Worm (Caenorhabditis elegans): Measurements from ENCODE around the gene F28A10.8.
"Not testable (repeated sequence)": the region's sequence is repeated elsewhere in the genome, so short reads cannot be mapped to it uniquely, and the experiment has no call there.

F28A10.8 gene

ce11 chrII:822730-823129, 15.6 kb downstream of the F28A10.8 start, which contains the start of gene msrp-4:
Gene msrp-4, minus strand, starts transcription at chrII:822830.
- TF ChIP-seq egl-27 (tag; optimal IDR thresholded peaks at IDR 0.05); unc-62 (GFP tag; optimal IDR thresholded peaks at IDR 0.05); aly-2 (tag; optimal IDR thresholded peaks at IDR 0.05): not testable (repeated sequence)

- TF ChIP-seq mdl-1 (tag; optimal IDR thresholded peaks at IDR 0.05), result no peak
- no peak for TF ChIP-seq nhr-6 (tag; optimal IDR thresholded peaks at IDR 0.05)
- no peak for TF ChIP-seq ztf-11 (tag; optimal IDR thresholded peaks at IDR 0.05)
- no peak for TF ChIP-seq sma-9 (GFP tag; optimal IDR thresholded peaks at IDR 0.05)
- TF ChIP-seq sma-9 (tag; optimal IDR thresholded peaks at IDR 0.05), result no peak
- TF ChIP-seq blmp-1 (tag; optimal IDR thresholded peaks at IDR 0.05; ENCODE audit: insufficient read depth), result no peak
- TF ChIP-seq ztf-1 (GFP tag; conservative IDR thresholded peaks at IDR 0.05), result no peak
- TF ChIP-seq ceh-82 (tag; optimal IDR thresholded peaks at IDR 0.05), result no peak
Measured at ce11 chrII:821514-821913, 16.8 kb downstream of the F28A10.8 start, which contains the start of gene F46F5.8. Gene F46F5.8, minus strand, starts transcription at chrII:821614.

- TF ChIP-seq zag-1 (tag; optimal IDR thresholded peaks at IDR 0.05), result no peak
- no peak for TF ChIP-seq R02D3.7 (tag; optimal IDR thresholded peaks at IDR 0.05)
- TF ChIP-seq sem-4 (tag; optimal IDR thresholded peaks at IDR 0.05), result no peak
Measured at ce11 chrII:820519-820918, 17.8 kb downstream of the F28A10.8 start, which contains the start of gene F46F5.7. Gene F46F5.7, minus strand, starts transcription at chrII:820619.

ce11 chrII:814737-815136, 23.6 kb downstream of the F28A10.8 start, which contains the start of gene msrp-3:
Gene msrp-3, minus strand, starts transcription at chrII:814837.
- TF ChIP-seq unc-55 (GFP tag; optimal IDR thresholded peaks at IDR 0.05), result no peak
- TF ChIP-seq ztf-11 (tag; optimal IDR thresholded peaks at IDR 0.05), result no peak
- TF ChIP-seq nhr-12 (tag; optimal IDR thresholded peaks at IDR 0.05), result no peak
- TF ChIP-seq skn-1 (tag; optimal IDR thresholded peaks at IDR 0.05), result no peak
- TF ChIP-seq nhr-237 (tag; optimal IDR thresholded peaks at IDR 0.05), result no peak
- TF ChIP-seq nhr-6 (tag; optimal IDR thresholded peaks at IDR 0.05), result no peak

ce11 chrII:812917-813316, 25.4 kb downstream of the F28A10.8 start, which contains the start of gene F46F5.5:
Gene F46F5.5, minus strand, starts transcription at chrII:813017.
- TF ChIP-seq C34F6.9 (tag; optimal IDR thresholded peaks at IDR 0.05) (no peak), ztf-1 (GFP tag; conservative IDR thresholded peaks at IDR 0.05) (no peak), nhr-12 (tag; optimal IDR thresholded peaks at IDR 0.05) (no peak), ceh-82 (tag; optimal IDR thresholded peaks at IDR 0.05) (no peak), egl-27 (tag; optimal IDR thresholded peaks at IDR 0.05) (no peak), zag-1 (tag; optimal IDR thresholded peaks at IDR 0.05) (no peak), sem-4 (tag; optimal IDR thresholded peaks at IDR 0.05) (no peak), nhr-237 (tag; optimal IDR thresholded peaks at IDR 0.05) (no peak), ztf-4 (tag; optimal IDR thresholded peaks at IDR 0.05) (no peak), ZK546.5 (tag; optimal IDR thresholded peaks at IDR 0.05) (no peak), snpc-4 (tag; optimal IDR thresholded peaks at IDR 0.05) (no peak), lin-11 (tag; optimal IDR thresholded peaks at IDR 0.05) (no peak), dmd-4 (tag; optimal IDR thresholded peaks at IDR 0.05) (no peak), skn-1 (tag; optimal IDR thresholded peaks at IDR 0.05) (no peak), nhr-21 (tag; optimal IDR thresholded peaks at IDR 0.05) (no peak)

- no peak for TF ChIP-seq mdl-1 (tag; optimal IDR thresholded peaks at IDR 0.05)
- TF ChIP-seq nhr-77 (tag; optimal IDR thresholded peaks at IDR 0.05), result no peak
- no peak for TF ChIP-seq ZK546.5 (tag; optimal IDR thresholded peaks at IDR 0.05)
- no peak for TF ChIP-seq dmd-4 (tag; optimal IDR thresholded peaks at IDR 0.05)
- TF ChIP-seq unc-39 (tag; optimal IDR thresholded peaks at IDR 0.05), result no peak
- no peak for TF ChIP-seq nhr-10 (tag; optimal IDR thresholded peaks at IDR 0.05)
- TF ChIP-seq sma-3 (GFP tag; optimal IDR thresholded peaks at IDR 0.05), result no peak
- no peak for TF ChIP-seq mab-5 (tag; optimal IDR thresholded peaks at IDR 0.05)
Measured at ce11 chrII:808457-808856, 29.9 kb downstream of the F28A10.8 start, which contains the start of gene F46F5.11. Gene F46F5.11, plus strand, starts transcription at chrII:808757.

ce11 chrII:803009-803408, 35.3 kb downstream of the F28A10.8 start, which contains the start of gene F46F5.13:
Gene F46F5.13, plus strand, starts transcription at chrII:803309.
- no peak for TF ChIP-seq nhr-11 (tag; optimal IDR thresholded peaks at IDR 0.05)
- TF ChIP-seq nhr-129 (tag; optimal IDR thresholded peaks at IDR 0.05), result no peak
- no peak for TF ChIP-seq elt-1 (tag; optimal IDR thresholded peaks at IDR 0.05)
- TF ChIP-seq egl-27 (tag; optimal IDR thresholded peaks at IDR 0.05), result no peak
- no peak for TF ChIP-seq crh-2 (tag; optimal IDR thresholded peaks at IDR 0.05)
- no peak for TF ChIP-seq peb-1 (tag; optimal IDR thresholded peaks at IDR 0.05)
- no peak for TF ChIP-seq ztf-1 (GFP tag; conservative IDR thresholded peaks at IDR 0.05)
- TF ChIP-seq F13H6.1 (tag; optimal IDR thresholded peaks at IDR 0.05), result no peak
